Fruit fly (Drosophila melanogaster): ENCODE results near the gene CG15022.
A peak's percentile ranks its signal among the peaks of the same experiment; 100 is the strongest.

CG15022 gene

dm6 chr3L:4411025-4411873 is 48.9 kb downstream of the CG15022 start (continued):
- TF ChIP-seq dati (GFP tag; IDR thresholded peaks at IDR 0.05) = no peak
- TF ChIP-seq CG1792 (GFP tag; optimal IDR thresholded peaks at IDR 0.05) = no peak
- no peak for TF ChIP-seq Dbx (GFP tag; IDR thresholded peaks at IDR 0.05)
- no peak for TF ChIP-seq kni (GFP tag; optimal IDR thresholded peaks at IDR 0.05)
- peak; percentile 3 for TF ChIP-seq oc (tag; optimal IDR thresholded peaks at IDR 0.05)
- TF ChIP-seq gsb-n (tag; optimal IDR thresholded peaks at IDR 0.05) = no peak
- no peak for TF ChIP-seq p53 (GFP tag; optimal IDR thresholded peaks at IDR 0.05)
- no peak for TF ChIP-seq CG5180 (GFP tag; optimal IDR thresholded peaks at IDR 0.05)
- no peak for TF ChIP-seq crc (GFP tag; optimal IDR thresholded peaks at IDR 0.05)
- no peak for TF ChIP-seq NK7.1 (GFP tag; optimal IDR thresholded peaks at IDR 0.05)
- no peak for TF ChIP-seq CG31224 (GFP tag; IDR thresholded peaks at IDR 0.05)
- no peak for TF ChIP-seq Blimp-1 (GFP tag; optimal IDR thresholded peaks at IDR 0.05)
- no peak for TF ChIP-seq CG6813 (GFP tag; optimal IDR thresholded peaks at IDR 0.05)
- TF ChIP-seq CG14050 (GFP tag; IDR thresholded peaks at IDR 0.05) = no peak
- TF ChIP-seq corto (GFP tag; optimal IDR thresholded peaks at IDR 0.05) = no peak
- peak; percentile 13 for TF ChIP-seq Sox102F (GFP tag; optimal IDR thresholded peaks at IDR 0.05)
- no peak for TF ChIP-seq onecut (GFP tag; IDR thresholded peaks at IDR 0.05)
- TF ChIP-seq CG8944 (GFP tag; optimal IDR thresholded peaks at IDR 0.05) = no peak
- no peak for TF ChIP-seq BtbVII (GFP tag; optimal IDR thresholded peaks at IDR 0.05)
- TF ChIP-seq CG15514 (GFP tag; optimal IDR thresholded peaks at IDR 0.05) = no peak
- TF ChIP-seq Dip2 (GFP tag; IDR thresholded peaks at IDR 0.05) = no peak
- no peak for TF ChIP-seq chinmo (GFP tag; IDR thresholded peaks at IDR 0.05; ENCODE audit: partially characterized antibody)
- no peak for TF ChIP-seq emc (GFP tag; optimal IDR thresholded peaks at IDR 0.05)
- no peak for TF ChIP-seq CG11560 (tag; IDR thresholded peaks at IDR 0.05)
- TF ChIP-seq disco-r (GFP tag; optimal IDR thresholded peaks at IDR 0.05) = no peak
- no peak for TF ChIP-seq CG17568 (GFP tag; optimal IDR thresholded peaks at IDR 0.05)
- TF ChIP-seq sqz (GFP tag; optimal IDR thresholded peaks at IDR 0.05) = no peak
- no peak for TF ChIP-seq sisA (GFP tag; IDR thresholded peaks at IDR 0.05)
- TF ChIP-seq lab (GFP tag; optimal IDR thresholded peaks at IDR 0.05) = peak; percentile 9
- TF ChIP-seq Atf-2 (GFP tag; optimal IDR thresholded peaks at IDR 0.05) = no peak
- peak in 1 of 2 experiments; percentile 3 for TF ChIP-seq Hr78 (GFP tag; optimal IDR thresholded peaks at IDR 0.05)
- peak; percentile 40; the same call in 1 of the 2 replicates for TF ChIP-seq CG14441 (GFP tag; IDR thresholded peaks at IDR 0.05)
- no peak for TF ChIP-seq run (tag; optimal IDR thresholded peaks at IDR 0.05)
- TF ChIP-seq rib (GFP tag; IDR thresholded peaks at IDR 0.05) = no peak
- TF ChIP-seq Oaz (GFP tag; IDR thresholded peaks at IDR 0.05) = no peak
- TF ChIP-seq CG4282 (GFP tag; optimal IDR thresholded peaks at IDR 0.05) = no peak
- TF ChIP-seq mam (GFP tag; optimal IDR thresholded peaks at IDR 0.05) = no peak
- no peak for TF ChIP-seq CG7556 (GFP tag; optimal IDR thresholded peaks at IDR 0.05)
- peak; percentile 23; the same call in 1 of the 2 replicates for TF ChIP-seq CG9932 (GFP tag; IDR thresholded peaks at IDR 0.05)
- TF ChIP-seq Side (GFP tag; optimal IDR thresholded peaks at IDR 0.05) = no peak
- TF ChIP-seq sd (tag; optimal IDR thresholded peaks at IDR 0.05) = no peak
- TF ChIP-seq D (optimal IDR thresholded peaks at IDR 0.05) = no peak
- TF ChIP-seq D (GFP tag; optimal IDR thresholded peaks at IDR 0.05) = no peak
- no peak for TF ChIP-seq CG10431 (GFP tag; optimal IDR thresholded peaks at IDR 0.05)
- TF ChIP-seq Deaf1 (tag; optimal IDR thresholded peaks at IDR 0.05) = no peak
- peak; percentile 72; the same call in 2 of the 3 replicates for TF ChIP-seq CG6175 (GFP tag; IDR thresholded peaks at IDR 0.05)
- TF ChIP-seq CG3838 (GFP tag; optimal IDR thresholded peaks at IDR 0.05) = no peak
- no peak for TF ChIP-seq Ets97D (GFP tag; optimal IDR thresholded peaks at IDR 0.05)
- no peak for TF ChIP-seq Ravus (GFP tag; IDR thresholded peaks at IDR 0.05)
- TF ChIP-seq gro (GFP tag; optimal IDR thresholded peaks at IDR 0.05) = no peak
